Worm (Caenorhabditis elegans) whole organism, late embryonic: ENCODE data around the gene dgtr-1.

Experiments used
- T23F11.4 ChIP-seq: fragments of 200-800 bp; sonication (Bioruptor generic); optimal IDR thresholded peaks from 2 replicates; lab custom pipeline; 2018; ENCODE audit warnings: mild to moderate bottlenecking, missing genetic modification characterization, missing compliant biosample characterization
- ceh-2 ChIP-seq: sonication (generic microtip); optimal IDR thresholded peaks from 2 replicates; lab custom pipeline; 2016; ENCODE audit warnings: missing genotype, missing genetic modification characterization, missing compliant biosample characterization
- ceh-9 ChIP-seq: sonication (generic microtip); optimal IDR thresholded peaks from 2 replicates; lab custom pipeline; 2016; ENCODE audit warnings: mild to moderate bottlenecking, missing genetic modification characterization, inconsistent platforms, missing compliant biosample characterization
- hlh-6 ChIP-seq: sonication (generic microtip); optimal IDR thresholded peaks from 2 replicates; lab custom pipeline; 2016; ENCODE audit warnings: missing genotype, missing genetic modification characterization, missing compliant biosample characterization
- hlh-8 ChIP-seq: sonication (generic microtip); optimal IDR thresholded peaks from 2 replicates; lab custom pipeline; 2016; ENCODE audit warnings: missing genotype, missing genetic modification characterization, missing compliant biosample characterization
- nhr-11 ChIP-seq: fragments of 150-350 bp; optimal IDR thresholded peaks from 2 replicates; lab custom pipeline; 2014; ENCODE audit warnings: missing biosample characterization, missing genetic modification characterization
- sox-4 ChIP-seq: sonication (generic microtip); optimal IDR thresholded peaks from 2 replicates; lab custom pipeline; 2017; ENCODE audit warnings: mild to moderate bottlenecking, missing genetic modification characterization, inconsistent platforms, missing compliant biosample characterization
- syd-9 ChIP-seq: sonication (generic microtip); optimal IDR thresholded peaks from 2 replicates; lab custom pipeline; 2016; ENCODE audit warnings: mild to moderate bottlenecking, missing genetic modification characterization, moderate library complexity, missing compliant biosample characterization
- tbx-7 ChIP-seq: sonication (generic microtip); optimal IDR thresholded peaks from 2 replicates; lab custom pipeline; 2016; ENCODE audit warnings: missing genotype, missing genetic modification characterization, missing compliant biosample characterization
- unc-55 ChIP-seq: sonication (generic microtip); optimal IDR thresholded peaks from 2 replicates; lab custom pipeline; 2017; ENCODE audit warnings: missing biosample characterization, missing genetic modification reagents, missing genetic modification characterization
- unc-86 ChIP-seq: sonication (generic microtip); optimal IDR thresholded peaks from 2 replicates; lab custom pipeline; 2016; ENCODE audit warnings: missing genetic modification characterization, missing compliant biosample characterization

- TF ChIP-seq unc-55 (GFP tag; lab: Kevin White, UChicago), result no peak
- no peak for TF ChIP-seq tbx-7 (tag; lab: Kevin White, UChicago)
- TF ChIP-seq hlh-8 (tag; lab: Kevin White, UChicago), result no peak
- no peak for TF ChIP-seq sox-4 (tag; lab: Kevin White, UChicago)
- no peak for TF ChIP-seq ceh-9 (tag; lab: Kevin White, UChicago)
- no peak for TF ChIP-seq nhr-11 (tag; lab: Kevin White, UChicago)
- TF ChIP-seq unc-86 (tag; lab: Kevin White, UChicago), result no peak
- no peak for TF ChIP-seq hlh-6 (tag; lab: Kevin White, UChicago)
- no peak for TF ChIP-seq ceh-2 (tag; lab: Kevin White, UChicago)
- TF ChIP-seq syd-9 (tag; lab: Kevin White, UChicago), result no peak
- no peak for TF ChIP-seq T23F11.4 (GFP tag; lab: Kevin White, UChicago)
Measured at ce11 chrV:6467676-6468075, 29.2 kb upstream of the dgtr-1 start.
